Fruit fly (Drosophila melanogaster) whole organism, embryonic: ENCODE data around the gene CG7156.

Source experiments
- ATbp ChIP-seq: fragments of 200-800 bp; sonication (Bioruptor generic); optimal IDR thresholded peaks from 2 replicates; lab custom pipeline; 2017; ENCODE audit warnings: missing biosample characterization, mild to moderate bottlenecking, missing genetic modification characterization, missing genetic modification reagents
- Adf1 ChIP-seq: fragments of 200-800 bp; sonication (Bioruptor generic); IDR thresholded peaks from 2 replicates; pipeline ENCODE4 v1.3.6; 2022; ENCODE audit warnings: missing biosample characterization, missing genetic modification characterization
- CG1024 ChIP-seq: fragments of 200-800 bp; sonication (Bioruptor generic); IDR thresholded peaks from 2 replicates; pipeline ENCODE4 v1.3.6; 2022; ENCODE audit warnings: missing biosample characterization, missing genetic modification characterization
- CG10321 ChIP-seq: fragments of 200-800 bp; sonication (Bioruptor generic); IDR thresholded peaks from 2 replicates; pipeline ENCODE4 v1.3.6; 2022; ENCODE audit warnings: missing biosample characterization, missing genetic modification characterization
- CG11456 ChIP-seq: fragments of 200-800 bp; sonication (Bioruptor generic); IDR thresholded peaks from 3 replicates; pipeline ENCODE4 v1.3.6; 2022; ENCODE audit warnings: missing biosample characterization, missing genetic modification characterization
- CG16815 ChIP-seq: fragments of 200-800 bp; sonication (Bioruptor generic); optimal IDR thresholded peaks from 3 replicates; lab custom pipeline; 2017; ENCODE audit warnings: missing biosample characterization, mild to moderate bottlenecking, missing genetic modification characterization
- CG17829 ChIP-seq: fragments of 200-800 bp; optimal IDR thresholded peaks from 2 replicates; lab custom pipeline; 2019; ENCODE audit warnings: missing biosample characterization, mild to moderate bottlenecking, missing genetic modification characterization, moderate library complexity
- CG18619 ChIP-seq: fragments of 200-800 bp; sonication (Bioruptor generic); optimal IDR thresholded peaks from 3 replicates; lab custom pipeline; 2017; ENCODE audit warnings: missing biosample characterization, mild to moderate bottlenecking, missing genetic modification characterization
- CG33213 ChIP-seq: fragments of 200-800 bp; sonication (Bioruptor generic); optimal IDR thresholded peaks from 3 replicates; lab custom pipeline; 2016; ENCODE audit warnings: missing biosample characterization, missing genetic modification characterization
- CG34224 ChIP-seq: fragments of 200-800 bp; sonication (Bioruptor generic); IDR thresholded peaks from 3 replicates; pipeline ENCODE4 v1.3.6; 2022; ENCODE audit warnings: missing biosample characterization, missing genetic modification characterization; ENCODE audit not compliant: partially characterized antibody
- CG4360 ChIP-seq: fragments of 200-800 bp; sonication (Bioruptor generic); IDR thresholded peaks from 2 replicates; pipeline ENCODE4 v1.3.6; 2022; ENCODE audit warnings: missing biosample characterization, missing genetic modification characterization
- CG43689 ChIP-seq: fragments of 200-800 bp; sonication (Bioruptor generic); IDR thresholded peaks from 2 replicates; pipeline ENCODE4 v1.3.6; 2022; ENCODE audit warnings: missing biosample characterization, missing genetic modification characterization
- CG6791 ChIP-seq: fragments of 200-800 bp; sonication (Bioruptor generic); IDR thresholded peaks from 3 replicates; pipeline ENCODE4 v1.3.6; 2022; ENCODE audit warnings: missing biosample characterization, missing genetic modification characterization; ENCODE audit not compliant: partially characterized antibody
- CG7271 ChIP-seq: fragments of 200-800 bp; sonication (Bioruptor generic); optimal IDR thresholded peaks from 2 replicates; lab custom pipeline; 2018; ENCODE audit warnings: missing biosample characterization, mild to moderate bottlenecking, missing genetic modification characterization, moderate library complexity
- CG7357 ChIP-seq: fragments of 200-800 bp; sonication (Bioruptor generic); IDR thresholded peaks from 3 replicates; pipeline ENCODE4 v1.3.6; 2022; ENCODE audit warnings: missing biosample characterization, missing genetic modification characterization
- Deaf1 ChIP-seq: fragments of 200-800 bp; optimal IDR thresholded peaks from 3 replicates; lab custom pipeline; 2019; ENCODE audit warnings: missing biosample characterization, mild to moderate bottlenecking, missing genetic modification characterization, moderate library complexity
- Dfd ChIP-seq, 2 experiments: fragments of >200 bp; optimal IDR thresholded peaks; 2 replicates each; lab custom pipeline; 2017; ENCODE audit warnings: missing biosample characterization in 2 of 2, missing genetic modification characterization in 2 of 2
- Dp ChIP-seq: fragments of 200-800 bp; sonication (Bioruptor generic); optimal IDR thresholded peaks from 2 replicates; lab custom pipeline; 2018; ENCODE audit warnings: missing biosample characterization, mild to moderate bottlenecking, missing genetic modification characterization, moderate library complexity
- ERR ChIP-seq: fragments of 200-800 bp; sonication (Bioruptor generic); optimal IDR thresholded peaks from 2 replicates; lab custom pipeline; 2016; ENCODE audit warnings: missing biosample characterization, missing genetic modification characterization
- Ets65A ChIP-seq: fragments of 200-800 bp; sonication (Bioruptor generic); peaks from one replicate; lab custom pipeline; 2016; ENCODE audit warnings: missing biosample characterization, missing genetic modification characterization
- Fer3 ChIP-seq: fragments of 200-800 bp; sonication (Bioruptor generic); optimal IDR thresholded peaks from 2 replicates; lab custom pipeline; 2018; ENCODE audit warnings: missing biosample characterization, mild to moderate bottlenecking, missing genetic modification characterization, moderate library complexity
- HLH3B ChIP-seq: fragments of 200-800 bp; sonication (Bioruptor generic); IDR thresholded peaks from 2 replicates; pipeline ENCODE4 v1.3.6; 2022; ENCODE audit warnings: missing biosample characterization, missing genetic modification characterization
- MBD-R2 ChIP-seq: fragments of 200-800 bp; sonication (Bioruptor generic); IDR thresholded peaks from 2 replicates; pipeline ENCODE4 v1.3.6; 2022; ENCODE audit warnings: missing biosample characterization, missing genetic modification characterization
- Meics ChIP-seq: fragments of 200-800 bp; sonication (Bioruptor generic); optimal IDR thresholded peaks from 2 replicates; lab custom pipeline; 2017; ENCODE audit warnings: missing biosample characterization, mild to moderate bottlenecking, missing genetic modification characterization
- Nf-YA ChIP-seq: fragments of 200-800 bp; sonication (Bioruptor generic); IDR thresholded peaks from 2 replicates; pipeline ENCODE4 v1.3.6; 2022; ENCODE audit warnings: missing biosample characterization, missing genetic modification characterization
- Nf-YB ChIP-seq: fragments of 200-800 bp; sonication (Bioruptor generic); optimal IDR thresholded peaks from 3 replicates; lab custom pipeline; 2019; ENCODE audit warnings: missing biosample characterization, mild to moderate bottlenecking, missing genetic modification characterization, moderate library complexity
- Nf-YC ChIP-seq: fragments of 200-800 bp; optimal IDR thresholded peaks from 3 replicates; lab custom pipeline; 2019; ENCODE audit warnings: missing biosample characterization, mild to moderate bottlenecking, missing genetic modification characterization, moderate library complexity
- Oli ChIP-seq: fragments of 200-800 bp; sonication (Bioruptor generic); optimal IDR thresholded peaks from 2 replicates; lab custom pipeline; 2018; ENCODE audit warnings: missing biosample characterization, mild to moderate bottlenecking, missing genetic modification characterization, moderate library complexity
- Sox102F ChIP-seq: fragments of 200-800 bp; sonication (Bioruptor generic); optimal IDR thresholded peaks from 2 replicates; lab custom pipeline; 2018; ENCODE audit warnings: missing biosample characterization, mild to moderate bottlenecking, missing genetic modification characterization, moderate library complexity
- Tbp ChIP-seq: fragments of >200 bp; optimal IDR thresholded peaks from 2 replicates; lab custom pipeline; 2018; ENCODE audit warnings: missing biosample characterization, missing genetic modification characterization
- ara ChIP-seq: fragments of 200-800 bp; sonication (Bioruptor generic); IDR thresholded peaks from 2 replicates; pipeline ENCODE4 v1.3.6; 2022; ENCODE audit warnings: missing biosample characterization, missing genetic modification characterization
- bcd ChIP-seq: fragments of 200-800 bp; sonication (Bioruptor generic); optimal IDR thresholded peaks from 2 replicates; lab custom pipeline; 2017; ENCODE audit warnings: missing biosample characterization, mild to moderate bottlenecking, missing genetic modification characterization
- emc ChIP-seq: fragments of 200-800 bp; sonication (Bioruptor generic); optimal IDR thresholded peaks from 2 replicates; lab custom pipeline; 2016; ENCODE audit warnings: missing biosample characterization, missing genetic modification characterization
- ewg ChIP-seq: fragments of 200-800 bp; sonication (Bioruptor generic); optimal IDR thresholded peaks from 3 replicates; lab custom pipeline; 2017; ENCODE audit warnings: mild to moderate bottlenecking, missing biosample characterization, missing genetic modification reagents, missing genetic modification characterization
- fd3F ChIP-seq: fragments of 200-800 bp; sonication (Bioruptor generic); optimal IDR thresholded peaks from 2 replicates; lab custom pipeline; 2018; ENCODE audit warnings: missing biosample characterization, mild to moderate bottlenecking, missing genetic modification characterization, moderate library complexity
- gsb-n ChIP-seq: fragments of 200-800 bp; sonication (Bioruptor generic); optimal IDR thresholded peaks from 3 replicates; lab custom pipeline; 2018; ENCODE audit warnings: missing biosample characterization, mild to moderate bottlenecking, missing genetic modification characterization
- ham ChIP-seq: fragments of 200-800 bp; sonication (Bioruptor generic); IDR thresholded peaks from 2 replicates; pipeline ENCODE4 v1.3.6; 2022; ENCODE audit warnings: missing biosample characterization, missing genetic modification characterization
- nerfin-1 ChIP-seq: fragments of 200-800 bp; sonication (Bioruptor generic); optimal IDR thresholded peaks from 3 replicates; lab custom pipeline; 2019; ENCODE audit warnings: missing biosample characterization, mild to moderate bottlenecking, missing genetic modification characterization, moderate library complexity
- nerfin-2 ChIP-seq: fragments of 200-800 bp; sonication (Bioruptor generic); IDR thresholded peaks from 2 replicates; pipeline ENCODE4 v1.3.6; 2022; ENCODE audit warnings: missing biosample characterization, missing genetic modification characterization; ENCODE audit not compliant: partially characterized antibody
- pnt ChIP-seq: fragments of 200-800 bp; sonication (Bioruptor generic); optimal IDR thresholded peaks from 3 replicates; lab custom pipeline; 2016; ENCODE audit warnings: missing biosample characterization, missing genetic modification characterization
- pros ChIP-seq: fragments of 200-800 bp; sonication (Bioruptor generic); optimal IDR thresholded peaks from 3 replicates; lab custom pipeline; 2019; ENCODE audit warnings: missing biosample characterization, mild to moderate bottlenecking, missing genetic modification characterization, moderate library complexity
- scrt ChIP-seq: fragments of 200-800 bp; sonication (Bioruptor generic); optimal IDR thresholded peaks from 2 replicates; lab custom pipeline; 2018; ENCODE audit warnings: missing biosample characterization, mild to moderate bottlenecking, missing genetic modification characterization, moderate library complexity
- seq ChIP-seq: fragments of 200-800 bp; sonication (Bioruptor generic); IDR thresholded peaks from 2 replicates; pipeline ENCODE4 v1.3.6; 2022; ENCODE audit warnings: missing biosample characterization, missing genetic modification characterization
- sna ChIP-seq: fragments of 200-800 bp; sonication (Bioruptor generic); IDR thresholded peaks from 2 replicates; pipeline ENCODE4 v1.3.6; 2022; ENCODE audit warnings: missing biosample characterization, missing genetic modification characterization; ENCODE audit not compliant: partially characterized antibody
- toy ChIP-seq: fragments of 200-800 bp; sonication (Bioruptor generic); IDR thresholded peaks from 2 replicates; pipeline ENCODE4 v1.3.6; 2022; ENCODE audit warnings: missing biosample characterization, missing genetic modification characterization
- usp ChIP-seq: fragments of >200 bp; optimal IDR thresholded peaks from 2 replicates; lab custom pipeline; 2017; ENCODE audit warnings: missing biosample characterization, missing genetic modification characterization

CG7156 gene

dm6 chr3R:18274328-18275098 is 32.6 kb upstream of the CG7156 start, which contains the start of the genes Vps39 and eIF1A (continued):
- TF ChIP-seq nerfin-2 (GFP tag; lab: Robert Waterston, UW): no peak; the same call in none of the 2 replicates

- TF ChIP-seq CG34224 (GFP tag; lab: Robert Waterston, UW): 0 out of 3 replicates have a peak, but pooled peaks have one; percentile 15
- no peak for TF ChIP-seq CG43689 (GFP tag; lab: Robert Waterston, UW)
- TF ChIP-seq Dfd (GFP tag; optimal IDR thresholded peaks at IDR 0.05; lab: Kevin White, UChicago): peak in 1 of 2 experiments; percentile 39
- TF ChIP-seq ara: no peak
- peak; percentile 73 for TF ChIP-seq Nf-YB
- TF ChIP-seq Deaf1 (tag; lab: Kevin White, UChicago): peak; percentile 42
- peak; percentile 71; the same call in 1 of the 2 replicates for TF ChIP-seq seq
- TF ChIP-seq Tbp (GFP tag; lab: Kevin White, UChicago): no peak
- peak; percentile 92 for TF ChIP-seq Ets65A (GFP tag; lab: Kevin White, UChicago)
- TF ChIP-seq CG11456 (GFP tag; lab: Robert Waterston, UW): no peak
- 0 out of 2 replicates have a peak, but pooled peaks have one; percentile 27 for TF ChIP-seq sna
- peak; percentile 17 for TF ChIP-seq nerfin-1 (tag; lab: Kevin White, UChicago)
- TF ChIP-seq CG1024 (GFP tag; lab: Robert Waterston, UW): no peak
- TF ChIP-seq Nf-YC (tag; lab: Kevin White, UChicago): peak; percentile 90
- peak; percentile 91 for TF ChIP-seq CG4360 (GFP tag; lab: Robert Waterston, UW)
- peak; percentile 96 for TF ChIP-seq ewg (GFP tag; lab: Kevin White, UChicago)
- peak; percentile 67 for TF ChIP-seq Adf1 (GFP tag; lab: Robert Waterston, UW)
- no peak for TF ChIP-seq toy (GFP tag; lab: Robert Waterston, UW)
- no peak for TF ChIP-seq emc (GFP tag; lab: Kevin White, UChicago)
- TF ChIP-seq pnt: no peak
- TF ChIP-seq, all 482 proteins: peak for 12
These were observed 27.9 kb upstream of the CG7156 start for dm6 chr3R:18269744-18270348.

- TF ChIP-seq pros (GFP tag; lab: Kevin White, UChicago): no peak
- no peak for TF ChIP-seq fd3F (GFP tag; lab: Kevin White, UChicago)
- TF ChIP-seq Oli: no peak
- TF ChIP-seq HLH3B (GFP tag; lab: Robert Waterston, UW): no peak
- no peak for TF ChIP-seq CG33213 (GFP tag; lab: Kevin White, UChicago)
- TF ChIP-seq CG7357: no peak
- no peak for TF ChIP-seq Dp
- TF ChIP-seq ATbp (GFP tag; lab: Kevin White, UChicago): no peak
- TF ChIP-seq ERR (GFP tag; lab: Kevin White, UChicago): no peak
- TF ChIP-seq CG7271 (tag; lab: Kevin White, UChicago): peak; percentile 36
- TF ChIP-seq ham (GFP tag; lab: Robert Waterston, UW): no peak
- TF ChIP-seq scrt (GFP tag; lab: Kevin White, UChicago): no peak
- TF ChIP-seq CG18619: no peak
- 0 out of 2 replicates have a peak, but pooled peaks have one; percentile 20 for TF ChIP-seq Nf-YA (GFP tag; lab: Robert Waterston, UW)
- TF ChIP-seq Sox102F (GFP tag; lab: Kevin White, UChicago): no peak
- TF ChIP-seq Meics (GFP tag; lab: Kevin White, UChicago): no peak
- TF ChIP-seq gsb-n: no peak
- TF ChIP-seq usp: no peak
- no peak for TF ChIP-seq Fer3 (tag; lab: Kevin White, UChicago)
- TF ChIP-seq CG17829 (tag; lab: Kevin White, UChicago): no peak
- peak; percentile 57 for TF ChIP-seq Adf1 (GFP tag; lab: Robert Waterston, UW)
- TF ChIP-seq MBD-R2 (GFP tag; lab: Robert Waterston, UW): no peak
- no peak for TF ChIP-seq CG6791 (GFP tag; lab: Robert Waterston, UW)
- no peak for TF ChIP-seq bcd
- no peak for TF ChIP-seq CG10321 (GFP tag; lab: Robert Waterston, UW)
- TF ChIP-seq CG16815 (GFP tag; lab: Kevin White, UChicago): no peak
These were observed 25.5 kb upstream of the CG7156 start, which contains the start of gene CG18599 for dm6 chr3R:18267489-18267888. Gene CG18599, plus strand, starts transcription at chr3R:18267789.
